Fruit fly (Drosophila melanogaster) whole organism, embryonic: Measurements from ENCODE around the gene CG9117.

Experiments
- B-H1 ChIP-seq: fragments of 200-800 bp; sonication (Bioruptor generic); IDR thresholded peaks from 3 replicates; pipeline ENCODE4 v1.3.6; 2022; ENCODE audit warnings: missing biosample characterization, missing genetic modification characterization
- CG10654 ChIP-seq: fragments of 200-800 bp; sonication (Bioruptor generic); optimal IDR thresholded peaks from 2 replicates; lab custom pipeline; 2016; ENCODE audit warnings: missing biosample characterization, missing genetic modification characterization
- CG1602 ChIP-seq: fragments of 200-800 bp; sonication (Bioruptor generic); optimal IDR thresholded peaks from 3 replicates; lab custom pipeline; 2016; ENCODE audit warnings: missing biosample characterization, missing genetic modification characterization
- CTCF ChIP-seq: fragments of 200-800 bp; sonication (Bioruptor generic); optimal IDR thresholded peaks from 2 replicates; lab custom pipeline; 2017; ENCODE audit warnings: missing biosample characterization, mild to moderate bottlenecking, missing genetic modification characterization, moderate library complexity
- Six4 ChIP-seq: fragments of 200-800 bp; sonication (Bioruptor generic); optimal IDR thresholded peaks from 2 replicates; lab custom pipeline; 2016; ENCODE audit warnings: missing biosample characterization, missing genetic modification characterization
- ham ChIP-seq: fragments of 200-800 bp; sonication (Bioruptor generic); IDR thresholded peaks from 2 replicates; pipeline ENCODE4 v1.3.6; 2022; ENCODE audit warnings: missing biosample characterization, missing genetic modification characterization
- sd ChIP-seq: fragments of 200-800 bp; sonication (Bioruptor generic); optimal IDR thresholded peaks from 3 replicates; lab custom pipeline; 2018; ENCODE audit warnings: missing biosample characterization, mild to moderate bottlenecking, missing genetic modification characterization, moderate library complexity
- tio ChIP-seq: fragments of 200-800 bp; sonication (Bioruptor generic); optimal IDR thresholded peaks from 2 replicates; lab custom pipeline; 2017; ENCODE audit warnings: missing biosample characterization, missing genetic modification characterization, inconsistent platforms
- tna ChIP-seq: fragments of 200-800 bp; sonication (Bioruptor generic); IDR thresholded peaks from 2 replicates; pipeline ENCODE4 v1.3.6; 2022; ENCODE audit warnings: missing biosample characterization, missing genetic modification characterization; ENCODE audit not compliant: partially characterized antibody
- toy ChIP-seq: fragments of 200-800 bp; sonication (Bioruptor generic); IDR thresholded peaks from 2 replicates; pipeline ENCODE4 v1.3.6; 2022; ENCODE audit warnings: missing biosample characterization, missing genetic modification characterization

- TF ChIP-seq tna (GFP tag; lab: Robert Waterston, UW), result no peak
- no peak for TF ChIP-seq Six4 (GFP tag; lab: Kevin White, UChicago)
- TF ChIP-seq B-H1 (GFP tag; lab: Robert Waterston, UW), result no peak
- no peak for TF ChIP-seq CG10654 (GFP tag; lab: Kevin White, UChicago)
- TF ChIP-seq ham (GFP tag; lab: Robert Waterston, UW), result no peak
- TF ChIP-seq CG1602 (GFP tag; lab: Kevin White, UChicago), result no peak
- no peak for TF ChIP-seq sd (tag; lab: Kevin White, UChicago)
- no peak for TF ChIP-seq tio (GFP tag; lab: Kevin White, UChicago)
- peak; percentile 47 for TF ChIP-seq CTCF (GFP tag; lab: Kevin White, UChicago)
- no peak for TF ChIP-seq toy
Measured at dm6 chr2L:5997609-5998229, 40.0 kb downstream of the CG9117 start.
